Fruit fly (Drosophila melanogaster): ENCODE results near the gene t-Grip91.

t-Grip91 gene

DNA sequence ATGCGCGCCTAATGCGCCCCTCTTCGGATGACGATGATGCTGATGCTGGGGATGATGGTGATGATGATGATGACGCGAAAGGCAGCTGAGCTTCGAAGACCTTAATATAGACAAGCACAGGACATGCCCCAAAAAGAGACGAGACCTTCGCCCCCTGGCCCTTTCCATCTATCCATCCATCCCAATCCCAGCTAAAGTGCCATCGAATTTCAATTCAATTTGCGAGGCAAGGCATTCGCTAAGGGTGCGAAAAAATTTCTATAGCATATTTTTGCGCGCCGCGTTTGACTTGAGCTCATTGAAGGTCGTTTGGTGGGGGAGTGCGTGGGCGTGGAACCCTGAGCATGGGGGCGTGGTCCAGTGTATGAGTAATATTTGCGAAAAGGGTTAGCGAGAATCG, 12.4 kb downstream of the t-Grip91 start:
- no peak for TF ChIP-seq foxo (GFP tag; optimal IDR thresholded peaks at IDR 0.05)
- TF ChIP-seq Abd-B (GFP tag; optimal IDR thresholded peaks at IDR 0.05) = no peak
- TF ChIP-seq sage (GFP tag; optimal IDR thresholded peaks at IDR 0.05) = no peak
- no peak for TF ChIP-seq OdsH (GFP tag; optimal IDR thresholded peaks at IDR 0.05)

DNA sequence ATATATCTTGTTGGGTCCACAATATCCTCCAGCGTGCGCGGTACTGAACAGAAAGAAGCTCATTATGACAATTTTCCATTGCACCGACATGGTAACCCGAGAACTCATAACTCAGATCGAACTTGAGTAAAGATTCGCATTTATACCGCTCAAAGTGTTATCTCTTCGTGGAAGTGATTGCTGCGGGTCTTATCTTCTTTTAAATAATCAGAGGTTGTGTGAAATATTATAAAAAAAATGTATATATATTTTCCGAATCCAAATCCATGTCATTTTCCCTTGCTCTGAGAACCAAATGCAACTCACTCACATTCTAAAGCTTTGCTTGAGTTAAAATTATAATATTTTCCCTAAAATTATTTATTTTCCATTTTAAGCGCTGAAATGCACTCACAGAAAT, 28.2 kb downstream of the t-Grip91 start, which contains the start of gene CG42876:
Gene CG42876, minus strand, starts transcription at position 101 of the 400 bp plus-strand sequence.
- TF ChIP-seq lola (GFP tag; optimal IDR thresholded peaks at IDR 0.05) (no peak), ey (GFP tag; optimal IDR thresholded peaks at IDR 0.05) (no peak), jim (GFP tag; optimal IDR thresholded peaks at IDR 0.05) (no peak), psq (GFP tag; optimal IDR thresholded peaks at IDR 0.05) (no peak), Abd-B (GFP tag; optimal IDR thresholded peaks at IDR 0.05) (no peak), dmrt93B (GFP tag; optimal IDR thresholded peaks at IDR 0.05) (no peak), woc (GFP tag; optimal IDR thresholded peaks at IDR 0.05) (no peak), Hr83 (GFP tag; optimal IDR thresholded peaks at IDR 0.05; ENCODE audit: poor library complexity, severe bottlenecking) (no peak), tai (GFP tag; optimal IDR thresholded peaks at IDR 0.05) (no peak), HLH106 (tag; optimal IDR thresholded peaks at IDR 0.05) (no peak), Rel (GFP tag; optimal IDR thresholded peaks at IDR 0.05) (no peak), Rel (tag; optimal IDR thresholded peaks at IDR 0.05) (no peak)

DNA sequence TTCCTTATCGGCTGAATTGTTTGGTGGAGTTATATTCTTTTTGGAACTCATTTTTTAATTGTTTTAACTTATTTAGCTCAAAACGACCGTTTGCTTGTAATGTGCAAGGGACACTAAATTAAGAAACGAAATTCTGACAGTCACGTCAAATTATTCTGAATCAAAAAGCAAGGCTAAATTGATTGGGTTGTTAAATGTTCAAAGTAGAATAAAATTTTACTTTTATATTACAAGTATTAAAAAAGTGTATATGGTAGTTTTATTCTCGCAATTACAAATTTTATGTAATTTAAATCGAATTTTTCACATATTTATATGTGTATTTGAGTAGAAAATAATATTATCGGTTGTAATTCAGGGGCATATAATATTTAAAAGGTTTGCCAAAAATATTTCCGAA, 51.7 kb downstream of the t-Grip91 start, which contains the start of gene CG18518:
Gene CG18518, minus strand, starts transcription at position 101 of the 400 bp plus-strand sequence.
- TF ChIP-seq GATAd (GFP tag; optimal IDR thresholded peaks at IDR 0.05) = no peak
- no peak for TF ChIP-seq brk (GFP tag; optimal IDR thresholded peaks at IDR 0.05)
- TF ChIP-seq Mio (GFP tag; optimal IDR thresholded peaks at IDR 0.05) = no peak
- TF ChIP-seq Dfd (GFP tag; optimal IDR thresholded peaks at IDR 0.05) = no peak
- TF ChIP-seq Abd-B (GFP tag; optimal IDR thresholded peaks at IDR 0.05) = no peak
- no peak for TF ChIP-seq pan (optimal IDR thresholded peaks at IDR 0.05)
- no peak for TF ChIP-seq HLH106 (tag; optimal IDR thresholded peaks at IDR 0.05)
- no peak for TF ChIP-seq sage (GFP tag; optimal IDR thresholded peaks at IDR 0.05)
- TF ChIP-seq dsf (GFP tag; optimal IDR thresholded peaks at IDR 0.05; ENCODE audit: borderline replicate concordance) = no peak
- TF ChIP-seq fru (GFP tag; optimal IDR thresholded peaks at IDR 0.05) = no peak
- TF ChIP-seq br (GFP tag; optimal IDR thresholded peaks at IDR 0.05) = no peak
- no peak for TF ChIP-seq Myc (optimal IDR thresholded peaks at IDR 0.05)
- no peak for TF ChIP-seq Rel (GFP tag; optimal IDR thresholded peaks at IDR 0.05)
- no peak for TF ChIP-seq Rel (tag; optimal IDR thresholded peaks at IDR 0.05)
- TF ChIP-seq Jra (GFP tag; optimal IDR thresholded peaks at IDR 0.05) = no peak
- no peak for TF ChIP-seq Hnf4 (GFP tag; optimal IDR thresholded peaks at IDR 0.05)
- no peak for TF ChIP-seq Sp1 (GFP tag; optimal IDR thresholded peaks at IDR 0.05)
- no peak for TF ChIP-seq N (GFP tag; optimal IDR thresholded peaks at IDR 0.05)

Measured in whole organism, wandering third instar larva.